Fruit fly (Drosophila melanogaster) whole organism, wandering third instar larva: ENCODE results near the gene sordd1.

ENCODE experiments used
- Hr83 ChIP-seq: fragments of 200-300 bp; sonication (Bioruptor generic); optimal IDR thresholded peaks from 2 replicates; lab custom pipeline; 2016; ENCODE audit warnings: missing biosample characterization, mild to moderate bottlenecking, missing genetic modification characterization, moderate library complexity; ENCODE audit not compliant: poor library complexity, severe bottlenecking
- Sp1 ChIP-seq: fragments of 200-800 bp; sonication (Bioruptor generic); optimal IDR thresholded peaks from 3 replicates; lab custom pipeline; 2019; ENCODE audit warnings: missing biosample characterization, mild to moderate bottlenecking, missing genetic modification characterization, moderate library complexity
- dmrt93B ChIP-seq: fragments of 200-800 bp; sonication (Bioruptor generic); optimal IDR thresholded peaks from 2 replicates; lab custom pipeline; 2018; ENCODE audit warnings: missing biosample characterization, mild to moderate bottlenecking, missing genetic modification characterization
- fru ChIP-seq: fragments of 200-800 bp; sonication (Bioruptor generic); optimal IDR thresholded peaks from 3 replicates; lab custom pipeline; 2016; ENCODE audit warnings: missing biosample characterization, mild to moderate bottlenecking, missing genetic modification characterization
- h ChIP-seq: fragments of 200-800 bp; sonication (Bioruptor generic); optimal IDR thresholded peaks from 3 replicates; lab custom pipeline; 2016; ENCODE audit warnings: missing biosample characterization, mild to moderate bottlenecking, missing genetic modification characterization
- lola ChIP-seq: fragments of >200 bp; optimal IDR thresholded peaks from 2 replicates; lab custom pipeline; 2017; ENCODE audit warnings: missing biosample characterization, missing genetic modification characterization
- psq ChIP-seq: fragments of 200-800 bp; sonication (Bioruptor generic); optimal IDR thresholded peaks from 3 replicates; lab custom pipeline; 2017; ENCODE audit warnings: missing biosample characterization, mild to moderate bottlenecking, missing genetic modification characterization, moderate library complexity
- sage ChIP-seq: fragments of 200-800 bp; sonication (Bioruptor generic); optimal IDR thresholded peaks from 2 replicates; lab custom pipeline; 2016; ENCODE audit warnings: missing biosample characterization, mild to moderate bottlenecking, missing genetic modification characterization
- usp ChIP-seq: fragments of >200 bp; optimal IDR thresholded peaks from 2 replicates; lab custom pipeline; 2017; ENCODE audit warnings: missing biosample characterization, missing genetic modification characterization

DNA sequence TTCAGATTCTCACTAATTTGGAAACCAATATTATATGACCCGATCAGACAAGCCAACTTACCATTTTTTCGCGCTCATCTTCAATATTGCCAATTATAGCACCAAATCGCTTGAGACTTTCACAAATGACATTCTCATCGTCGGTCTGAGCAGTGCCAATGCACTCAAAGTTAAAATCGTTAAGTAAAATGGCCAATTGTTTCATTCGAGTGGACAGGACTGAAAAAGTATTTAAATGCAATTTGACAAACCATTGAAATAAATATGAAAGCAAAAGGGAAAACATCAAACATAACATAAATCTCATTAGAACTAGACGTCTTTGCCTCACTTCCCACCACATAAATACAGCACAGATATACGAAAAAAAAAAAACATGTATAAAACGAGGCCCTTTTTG, 39.8 kb downstream of the sordd1 start, which contains the start of gene CG8260:
- TF ChIP-seq h (GFP tag; lab: Kevin White, UChicago) (no peak), psq (GFP tag; lab: Kevin White, UChicago) (no peak), Hr83 (GFP tag; lab: Kevin White, UChicago) (no peak), usp (GFP tag; lab: Kevin White, UChicago) (no peak), dmrt93B (GFP tag; lab: Kevin White, UChicago) (no peak), Sp1 (GFP tag; lab: Kevin White, UChicago) (no peak), fru (no peak), lola (GFP tag; lab: Kevin White, UChicago) (no peak), sage (GFP tag; lab: Kevin White, UChicago) (no peak)
